Worm (Caenorhabditis elegans) whole organism, L4 larva: ENCODE results near the gene F28B4.3.

Source experiments
- D1046.2 ChIP-seq: fragments of 200-800 bp; sonication (Bioruptor generic); IDR thresholded peaks from 2 replicates; pipeline ENCODE4 v1.3.6; 2022; ENCODE audit warnings: missing genetic modification characterization, missing compliant biosample characterization
- F26F4.8 ChIP-seq: fragments of 200-800 bp; sonication (Bioruptor generic); conservative IDR thresholded peaks from 2 replicates; pipeline ENCODE4 v1.3.6; 2022; ENCODE audit warnings: missing genetic modification characterization, missing compliant biosample characterization
- T26A8.4 ChIP-seq: fragments of 200-800 bp; sonication (Bioruptor generic); IDR thresholded peaks from 2 replicates; pipeline ENCODE4 v1.3.6; 2022; ENCODE audit warnings: missing genetic modification characterization, missing compliant biosample characterization
- Y48G9A.11 ChIP-seq: fragments of 200-800 bp; sonication (Bioruptor generic); IDR thresholded peaks from 2 replicates; pipeline ENCODE4 v1.3.6; 2022; ENCODE audit warnings: missing genetic modification reagents, missing genetic modification characterization, missing compliant biosample characterization
- ZK337.2 ChIP-seq: fragments of 200-800 bp; sonication (Bioruptor generic); IDR thresholded peaks from 2 replicates; pipeline ENCODE4 v1.3.6; 2022; ENCODE audit warnings: missing genetic modification reagents, missing genetic modification characterization, missing compliant biosample characterization
- aha-1 ChIP-seq: fragments of 150-350 bp; peaks from one replicate; lab custom pipeline; 2014; ENCODE audit warnings: missing biosample characterization, missing genetic modification characterization
- attf-4 ChIP-seq: sonication (generic microtip); optimal IDR thresholded peaks from 3 replicates; lab custom pipeline; 2017; ENCODE audit warnings: missing biosample characterization, missing genetic modification characterization
- ceh-44 ChIP-seq: fragments of 200-800 bp; sonication (Bioruptor generic); IDR thresholded peaks from 2 replicates; pipeline ENCODE4 v1.3.6; 2022; ENCODE audit warnings: missing genetic modification reagents, missing genetic modification characterization, missing compliant biosample characterization
- ceh-82 ChIP-seq: sonication (generic microtip); optimal IDR thresholded peaks from 2 replicates; lab custom pipeline; 2017; ENCODE audit warnings: missing biosample characterization, missing genetic modification characterization
- daf-12 ChIP-seq: fragments of 150-350 bp; optimal IDR thresholded peaks from 2 replicates; lab custom pipeline; 2014; ENCODE audit warnings: missing biosample characterization, missing genetic modification reagents, missing genetic modification characterization
- daf-16 ChIP-seq, 3 experiments: sonication (generic microtip); optimal IDR thresholded peaks; 2 replicates each; lab custom pipeline; 2016 to 2017; ENCODE audit warnings: missing genetic modification characterization in 3 of 3, missing genetic modification reagents in 3 of 3, mild to moderate bottlenecking in 2 of 3, missing compliant biosample characterization in 2 of 3, missing biosample characterization in 1 of 3, moderate library complexity in 1 of 3
- dmd-6 ChIP-seq: fragments of 200-800 bp; sonication (Bioruptor generic); IDR thresholded peaks from 2 replicates; pipeline ENCODE4 v1.3.6; 2022; ENCODE audit warnings: missing genetic modification reagents, missing genetic modification characterization, missing compliant biosample characterization
- dpl-1 ChIP-seq: fragments of 150-350 bp; optimal IDR thresholded peaks from 2 replicates; lab custom pipeline; 2014; ENCODE audit warnings: missing biosample characterization, missing genetic modification reagents, missing genetic modification characterization
- hlh-11 ChIP-seq: fragments of 200-800 bp; sonication (Bioruptor generic); optimal IDR thresholded peaks from 2 replicates; lab custom pipeline; 2018; ENCODE audit warnings: mild to moderate bottlenecking, missing genetic modification characterization, missing compliant biosample characterization
- hlh-30 ChIP-seq: sonication (generic microtip); optimal IDR thresholded peaks from 2 replicates; lab custom pipeline; 2017; ENCODE audit warnings: antibody characterized with exemption, mild to moderate bottlenecking, missing genetic modification characterization, missing compliant biosample characterization; ENCODE audit not compliant: insufficient read depth
- hmg-1.1 ChIP-seq: fragments of 200-800 bp; sonication (Bioruptor generic); IDR thresholded peaks from 2 replicates; pipeline ENCODE4 v1.3.6; 2022; ENCODE audit warnings: missing genetic modification reagents, missing genetic modification characterization, missing compliant biosample characterization
- lin-1 ChIP-seq: fragments of 200-800 bp; sonication (Bioruptor generic); IDR thresholded peaks from 2 replicates; pipeline ENCODE4 v1.3.6; 2022; ENCODE audit warnings: missing genetic modification reagents, missing genetic modification characterization, missing compliant biosample characterization
- lin-29 ChIP-seq: fragments of 200-800 bp; sonication (Bioruptor generic); IDR thresholded peaks from 2 replicates; pipeline ENCODE4 v1.3.6; 2022; ENCODE audit warnings: missing genetic modification reagents, missing genetic modification characterization, missing compliant biosample characterization
- lin-38 ChIP-seq: fragments of 200-800 bp; sonication (Bioruptor generic); IDR thresholded peaks from 2 replicates; pipeline ENCODE4 v1.3.6; 2022; ENCODE audit warnings: missing genetic modification reagents, missing genetic modification characterization, missing compliant biosample characterization
- madf-9 ChIP-seq: fragments of 200-800 bp; sonication (Bioruptor generic); conservative IDR thresholded peaks from 2 replicates; pipeline ENCODE4 v1.3.6; 2022; ENCODE audit warnings: missing genetic modification reagents, missing genetic modification characterization, missing compliant biosample characterization
- mes-2 ChIP-seq: sonication (generic microtip); optimal IDR thresholded peaks from 2 replicates; lab custom pipeline; 2016; ENCODE audit warnings: missing genotype, mild to moderate bottlenecking, missing genetic modification characterization, missing compliant biosample characterization; ENCODE audit not compliant: poor library complexity, severe bottlenecking
- nhr-48 ChIP-seq: sonication (generic microtip); optimal IDR thresholded peaks from 2 replicates; lab custom pipeline; 2016; ENCODE audit warnings: mild to moderate bottlenecking, missing genetic modification characterization, missing compliant biosample characterization
- nhr-6 ChIP-seq: fragments of 150-350 bp; optimal IDR thresholded peaks from 2 replicates; lab custom pipeline; 2014; ENCODE audit warnings: missing biosample characterization, missing genetic modification characterization
- php-3 ChIP-seq: fragments of 200-800 bp; sonication (Bioruptor generic); IDR thresholded peaks from 2 replicates; pipeline ENCODE4 v1.3.6; 2022; ENCODE audit warnings: missing genetic modification reagents, missing genetic modification characterization, missing compliant biosample characterization
- set-16 ChIP-seq: fragments of 200-800 bp; sonication (Bioruptor generic); IDR thresholded peaks from 2 replicates; pipeline ENCODE4 v1.3.6; 2022; ENCODE audit warnings: missing genetic modification reagents, missing genetic modification characterization, missing compliant biosample characterization
- spr-1 ChIP-seq: sonication (generic microtip); optimal IDR thresholded peaks from 2 replicates; lab custom pipeline; 2016; ENCODE audit warnings: mild to moderate bottlenecking, missing genetic modification characterization, missing compliant biosample characterization
- spr-3 ChIP-seq: fragments of 200-800 bp; sonication (Bioruptor generic); optimal IDR thresholded peaks from 2 replicates; lab custom pipeline; 2018; ENCODE audit warnings: mild to moderate bottlenecking, missing genetic modification characterization, missing compliant biosample characterization
- tag-97 ChIP-seq: fragments of 200-800 bp; sonication (Bioruptor generic); IDR thresholded peaks from 2 replicates; pipeline ENCODE4 v1.3.6; 2022; ENCODE audit warnings: missing genetic modification characterization, missing compliant biosample characterization
- unc-39 ChIP-seq: sonication (generic microtip); optimal IDR thresholded peaks from 2 replicates; lab custom pipeline; 2017; ENCODE audit warnings: missing biosample characterization, missing genetic modification characterization
- unc-62 ChIP-seq, 3 experiments: fragments of 150-350 bp in 1 of 3; sonication (generic microtip); optimal IDR thresholded peaks in 2 of 3; peaks in 1 of 3; 1 replicate in 1 of 3; 2 replicates in 2 of 3; lab custom pipeline; 2014 to 2017; ENCODE audit warnings: missing biosample characterization in 3 of 3, missing genetic modification characterization in 3 of 3, missing genetic modification reagents in 3 of 3, missing genotype in 1 of 3
- zag-1 ChIP-seq: fragments of 150-350 bp; optimal IDR thresholded peaks from 2 replicates; lab custom pipeline; 2014; ENCODE audit warnings: missing biosample characterization, missing genetic modification characterization

F28B4.3 gene

ce11 chrX:3272580-3272979 lies 37.4 kb upstream of the F28B4.3 start, which contains the start of gene K09C4.7:
K09C4.7 (plus strand) TSS chrX:3272880.
- TF ChIP-seq lin-29 (GFP tag; lab: Robert Waterston, UW) (no peak), hlh-30 (tag; lab: Kevin White, UChicago) (no peak), zag-1 (no peak), attf-4 (no peak), dmd-6 (no peak)

- TF ChIP-seq Y48G9A.11 (GFP tag; lab: Robert Waterston, UW): no peak
- TF ChIP-seq ceh-82 (tag; lab: Kevin White, UChicago): no peak
- TF ChIP-seq dpl-1: no peak
- TF ChIP-seq ceh-44: no peak
- no peak for TF ChIP-seq daf-12 (tag; lab: Kevin White, UChicago)
- no peak for TF ChIP-seq ZK337.2 (GFP tag; lab: Robert Waterston, UW)
- TF ChIP-seq spr-3: no peak
- no peak for TF ChIP-seq php-3
- no peak for TF ChIP-seq nhr-6 (tag; lab: Kevin White, UChicago)
- no peak for TF ChIP-seq set-16
- no peak for TF ChIP-seq lin-38 (GFP tag; lab: Robert Waterston, UW)
- TF ChIP-seq nhr-48: no peak
- no peak for TF ChIP-seq daf-16 (GFP tag; optimal IDR thresholded peaks at IDR 0.05; lab: Kevin White, UChicago)
- TF ChIP-seq daf-16 (tag; optimal IDR thresholded peaks at IDR 0.05; lab: Kevin White, UChicago): no peak
- no peak for TF ChIP-seq hmg-1.1 (GFP tag; lab: Robert Waterston, UW)
- TF ChIP-seq lin-1 (GFP tag; lab: Robert Waterston, UW): no peak
- no peak for TF ChIP-seq tag-97 (GFP tag; lab: Robert Waterston, UW)
- no peak for TF ChIP-seq hlh-11 (tag; lab: Kevin White, UChicago)
- TF ChIP-seq T26A8.4: no peak
- TF ChIP-seq, all 104 proteins: peak for 0
Measured at ce11 chrX:3271673-3272072, 36.5 kb upstream of the F28B4.3 start, which contains the start of gene K09C4.9. K09C4.9 (minus strand) TSS chrX:3271773.

- TF ChIP-seq F26F4.8 (GFP tag; lab: Robert Waterston, UW): no peak
- no peak for TF ChIP-seq hlh-30 (tag; lab: Kevin White, UChicago)
- no peak for TF ChIP-seq nhr-6 (tag; lab: Kevin White, UChicago)
- TF ChIP-seq hlh-11 (tag; lab: Kevin White, UChicago): no peak
- TF ChIP-seq, all 104 proteins: peak for 0
Measured at ce11 chrX:3270806-3271205, 35.6 kb upstream of the F28B4.3 start, which contains the start of gene sul-1. sul-1 (minus strand) TSS chrX:3270906.

DNA sequence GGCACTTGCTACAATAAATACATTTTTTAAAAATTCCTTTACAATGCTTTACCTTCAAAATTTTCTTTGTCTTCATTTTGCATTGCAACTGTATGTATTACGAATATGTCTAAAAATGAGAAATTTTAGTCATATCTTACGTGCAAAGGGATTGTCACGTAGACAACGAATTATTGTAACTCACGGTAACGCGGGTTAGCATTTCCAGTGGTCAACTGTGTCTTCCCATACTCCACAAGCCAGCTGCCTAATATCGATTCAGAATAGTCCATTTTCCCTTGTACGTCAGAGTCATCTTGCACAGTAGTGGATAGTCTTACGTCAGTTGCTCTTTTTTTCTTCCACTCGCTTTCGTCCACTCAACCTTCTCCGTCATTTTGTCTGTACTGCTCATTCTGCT lies 27.4 kb upstream of the F28B4.3 start, which contains the start of gene fbxb-71:
Gene fbxb-71, plus strand, starts transcription at position 301 of the 400 bp plus-strand sequence.
- TF ChIP-seq aha-1 (tag; lab: Kevin White, UChicago) (no peak), T26A8.4 (no peak), spr-1 (no peak), unc-62 (GFP tag; optimal IDR thresholded peaks at IDR 0.05 in 1 of 2; lab: Kevin White, UChicago) (peak in 1 of 2 experiments; percentile 34), unc-62 (tag; optimal IDR thresholded peaks at IDR 0.05; lab: Kevin White, UChicago) (no peak), hlh-30 (tag; lab: Kevin White, UChicago) (no peak)

ce11 chrX:3260509-3260908 lies 25.3 kb upstream of the F28B4.3 start, which contains the start of gene lbp-2:
lbp-2 (plus strand) TSS chrX:3260610.
- peak in 1 of 2 experiments; percentile 76 for TF ChIP-seq daf-16 (GFP tag; optimal IDR thresholded peaks at IDR 0.05; lab: Kevin White, UChicago)
- TF ChIP-seq daf-16 (tag; optimal IDR thresholded peaks at IDR 0.05; lab: Kevin White, UChicago): no peak
- no peak for TF ChIP-seq mes-2 (tag; lab: Kevin White, UChicago)

DNA sequence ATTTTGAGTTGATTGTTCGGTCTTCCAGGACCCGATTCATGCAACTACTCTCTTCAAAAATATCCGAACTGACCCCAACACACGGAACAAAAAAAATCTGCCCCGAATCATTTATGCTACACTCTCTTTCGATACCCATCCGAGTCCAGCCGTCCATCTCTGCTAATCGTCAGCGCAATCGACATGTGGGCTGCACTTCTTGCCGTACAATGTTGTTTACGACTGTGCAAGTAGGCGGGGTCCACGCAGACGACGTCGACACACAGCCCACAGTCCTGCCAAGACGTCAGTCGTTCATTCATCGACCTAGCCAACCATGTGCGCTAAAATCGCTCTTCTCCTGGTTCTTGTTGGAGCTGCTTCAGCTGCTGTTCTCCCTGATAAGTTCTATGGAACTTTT lies 23.6 kb upstream of the F28B4.3 start, which contains the start of gene lbp-1:
Gene lbp-1, plus strand, starts transcription at position 301 of the 400 bp plus-strand sequence.
- no peak for TF ChIP-seq madf-9
- TF ChIP-seq unc-39: no peak
- no peak for TF ChIP-seq daf-12 (tag; lab: Kevin White, UChicago)
- no peak for TF ChIP-seq D1046.2 (GFP tag; lab: Robert Waterston, UW)
